Worm (Caenorhabditis elegans): ENCODE results near the gene R07B7.8.
A peak's percentile ranks its signal among the peaks of the same experiment; 100 is the strongest.

Gene R07B7.8

DNA sequence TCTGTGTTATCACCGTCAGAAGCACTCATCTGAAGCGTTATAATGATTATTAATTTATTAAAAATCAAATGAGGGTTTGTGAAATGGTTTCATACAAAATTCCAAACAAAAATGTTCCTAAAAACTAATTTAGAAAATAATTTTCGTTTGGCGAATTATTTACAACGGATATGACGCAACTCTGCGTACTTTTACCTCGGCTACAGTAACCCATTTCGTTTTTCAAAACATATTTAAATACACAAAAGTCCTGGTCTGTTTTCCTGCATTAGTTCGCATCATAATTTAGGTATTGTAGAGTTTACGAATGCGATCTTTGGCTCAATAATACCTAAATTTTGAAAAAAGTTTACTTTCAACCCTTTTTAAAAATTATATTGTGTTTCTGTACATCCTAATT lies 24.4 kb downstream of the R07B7.8 start, which contains the start of gene R07B7.2 (continued):
- TF ChIP-seq snu-23 (GFP tag; optimal IDR thresholded peaks at IDR 0.05): no peak

DNA sequence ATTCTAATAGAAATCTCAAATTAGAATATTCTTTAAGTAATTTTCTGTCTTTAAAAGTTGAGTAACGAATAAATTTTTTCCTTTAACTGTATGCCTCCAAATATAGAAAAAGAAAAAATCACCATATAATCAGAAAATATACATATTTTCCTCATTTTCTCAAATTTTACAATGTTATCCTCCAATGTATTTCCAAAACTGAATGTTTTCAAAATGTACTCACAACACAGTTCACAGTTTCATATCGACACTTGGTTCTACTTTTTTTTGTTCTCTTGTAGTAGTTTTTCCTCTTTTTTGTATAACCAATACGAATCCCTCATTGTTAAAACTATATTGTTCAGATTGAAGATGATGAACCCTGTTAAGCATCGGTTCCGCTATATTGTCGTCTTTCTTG lies 30.5 kb downstream of the R07B7.8 start, which contains the start of gene F10C2.7:
Gene F10C2.7 (plus strand): TSS at position 301 of the 400 bp plus-strand sequence.
- TF ChIP-seq unc-30 (tag; optimal IDR thresholded peaks at IDR 0.05) (no peak), hlh-4 (tag; optimal IDR thresholded peaks at IDR 0.05) (no peak), snpc-4 (tag; optimal IDR thresholded peaks at IDR 0.05) (no peak), mef-2 (tag; optimal IDR thresholded peaks at IDR 0.05) (no peak), mep-1 (tag; optimal IDR thresholded peaks at IDR 0.05) (no peak), unc-62 (GFP tag; optimal IDR thresholded peaks at IDR 0.05) (no peak), pax-3 (tag; optimal IDR thresholded peaks at IDR 0.05) (no peak), sox-4 (tag; optimal IDR thresholded peaks at IDR 0.05) (no peak)

DNA sequence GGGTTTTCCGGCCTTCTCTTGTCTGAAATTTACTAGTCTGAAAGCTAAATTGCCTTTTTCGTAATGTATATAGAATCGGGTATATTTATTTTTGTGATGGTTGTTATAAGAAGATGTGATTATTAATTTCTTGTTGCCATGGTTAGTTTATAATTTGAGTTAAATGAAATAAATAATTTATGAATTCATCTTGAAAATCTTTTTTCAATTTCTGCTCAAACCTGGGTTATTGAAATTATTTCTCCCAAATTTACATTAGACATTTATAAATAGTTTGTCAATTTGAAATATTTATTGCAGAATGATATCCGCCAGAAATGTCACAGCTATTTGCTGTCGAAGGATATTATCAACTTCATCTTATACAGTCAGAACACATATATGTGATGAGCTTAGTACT lies 35.7 kb downstream of the R07B7.8 start, which contains the start of gene dars-2:
Gene dars-2 (plus strand): TSS at position 301 of the 400 bp plus-strand sequence.
- TF ChIP-seq nhr-76 (tag; optimal IDR thresholded peaks at IDR 0.05): no peak
- no peak for TF ChIP-seq nhr-71 (tag; optimal IDR thresholded peaks at IDR 0.05)
- TF ChIP-seq egl-13 (tag; optimal IDR thresholded peaks at IDR 0.05): no peak
- TF ChIP-seq pax-3 (tag; optimal IDR thresholded peaks at IDR 0.05): no peak
- TF ChIP-seq swsn-7 (tag; optimal IDR thresholded peaks at IDR 0.05): no peak
- no peak for TF ChIP-seq ceh-82 (tag; optimal IDR thresholded peaks at IDR 0.05)
- TF ChIP-seq unc-98 (GFP tag; IDR thresholded peaks at IDR 0.05): no peak
- no peak for TF ChIP-seq aha-1 (tag; optimal IDR thresholded peaks at IDR 0.05)
- no peak for TF ChIP-seq efl-3 (GFP tag; optimal IDR thresholded peaks at IDR 0.05)
- no peak for TF ChIP-seq grh-1 (GFP tag; IDR thresholded peaks at IDR 0.05)
- no peak for TF ChIP-seq ztf-11 (tag; optimal IDR thresholded peaks at IDR 0.05)
- no peak for TF ChIP-seq sox-4 (tag; optimal IDR thresholded peaks at IDR 0.05)
- TF ChIP-seq unc-62 (GFP tag; optimal IDR thresholded peaks at IDR 0.05): no peak

DNA sequence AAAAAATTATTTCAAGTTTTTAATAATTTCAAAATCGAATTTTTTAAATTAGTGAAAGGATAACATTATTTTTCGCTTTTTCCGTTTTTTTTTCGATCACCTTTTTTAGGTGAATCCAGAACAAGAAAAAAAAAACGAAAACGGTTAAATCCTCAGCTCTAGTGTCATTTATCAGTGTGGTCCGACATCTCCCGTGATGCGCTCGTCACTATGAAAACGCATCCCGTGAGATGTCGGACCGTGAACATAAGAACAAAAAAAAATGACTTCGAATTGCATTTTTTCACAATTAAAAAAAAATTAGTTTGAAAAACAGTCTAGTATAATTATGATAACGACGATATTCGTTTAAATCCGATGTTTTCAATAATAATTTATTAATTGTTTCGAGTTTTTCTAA lies 36.4 kb downstream of the R07B7.8 start:
- TF ChIP-seq nhr-90 (tag; optimal IDR thresholded peaks at IDR 0.05; ENCODE audit: poor library complexity) (no peak), dsc-1 (tag; optimal IDR thresholded peaks at IDR 0.05) (no peak), F16B12.6 (tag; optimal IDR thresholded peaks at IDR 0.05) (no peak), snpc-4 (tag; optimal IDR thresholded peaks at IDR 0.05) (peak; percentile 56), elt-3 (tag; optimal IDR thresholded peaks at IDR 0.05) (no peak), nhr-28 (tag; optimal IDR thresholded peaks at IDR 0.05) (no peak), jun-1 (tag; optimal IDR thresholded peaks at IDR 0.05) (no peak)

DNA sequence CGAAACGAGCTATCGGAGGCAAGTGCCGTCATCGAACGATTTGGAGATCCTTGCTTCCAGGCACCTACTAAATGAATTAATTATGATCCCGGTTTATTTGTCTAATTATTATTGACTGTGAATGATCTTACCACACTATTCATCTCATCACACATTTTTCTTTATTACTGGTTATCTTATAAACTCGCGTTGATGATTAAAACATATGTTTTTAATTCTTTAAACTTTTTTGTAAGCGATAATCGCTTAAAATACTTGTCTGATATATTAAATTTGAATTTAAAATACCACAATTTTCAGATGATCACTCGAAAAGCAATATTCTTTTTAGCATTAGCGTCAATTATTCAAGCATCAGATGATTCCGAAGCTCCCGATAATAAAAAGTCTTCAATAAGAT lies 39.0 kb downstream of the R07B7.8 start, which contains the start of gene F10C2.5:
Gene F10C2.5 (plus strand): TSS at position 301 of the 400 bp plus-strand sequence.
- TF ChIP-seq hlh-4 (tag; optimal IDR thresholded peaks at IDR 0.05) (no peak), lin-14 (GFP tag; optimal IDR thresholded peaks at IDR 0.05) (no peak), lin-13 (GFP tag; optimal IDR thresholded peaks at IDR 0.05) (no peak), dpl-1 (GFP tag; optimal IDR thresholded peaks at IDR 0.05) (no peak), nhr-85 (tag) (no peak), rnt-1 (tag; optimal IDR thresholded peaks at IDR 0.05) (no peak), skn-1 (tag; optimal IDR thresholded peaks at IDR 0.05) (no peak)

DNA sequence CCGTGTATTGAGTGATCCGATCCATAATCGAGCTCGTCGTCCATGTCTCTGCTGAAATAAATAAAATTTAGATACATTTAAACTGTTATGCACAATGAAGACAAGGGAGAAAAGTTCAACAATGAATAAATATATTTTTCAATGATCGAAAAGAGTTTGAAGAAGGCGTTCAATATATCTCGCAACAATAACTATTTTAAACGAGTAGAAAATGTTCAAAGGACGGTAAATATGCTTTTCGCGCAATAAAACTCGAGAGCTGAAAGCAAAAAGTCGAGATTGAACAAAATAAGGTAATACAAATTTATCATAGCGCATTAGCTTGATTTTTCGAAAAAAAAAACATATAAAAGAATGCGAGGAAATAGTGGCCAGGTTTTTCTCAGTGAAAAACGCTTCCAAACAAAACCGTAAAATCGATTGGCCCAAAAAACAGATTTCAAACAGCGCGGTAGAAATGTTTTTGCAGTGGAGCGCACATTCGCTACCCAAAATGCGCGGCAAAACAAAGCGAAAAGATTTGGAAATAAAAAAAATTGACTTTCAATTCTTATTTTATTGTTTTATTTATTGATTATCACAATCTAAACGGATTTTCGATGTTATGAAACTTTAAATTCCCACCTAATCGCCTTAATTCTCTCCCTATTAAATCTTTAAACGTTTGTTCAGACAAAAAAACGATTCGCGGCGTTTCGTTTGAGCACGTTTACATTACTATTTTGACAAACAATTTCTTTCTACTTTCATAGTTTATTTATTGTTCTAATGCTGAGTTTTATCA lies 43.1 kb downstream of the R07B7.8 start, which contains the start of the genes kup-1 and F10C2.4:
Gene kup-1 (minus strand): TSS at position 51 of the 784 bp plus-strand sequence.
Gene F10C2.4 (plus strand): TSS at position 734 of the 784 bp plus-strand sequence.
- TF ChIP-seq ets-5 (GFP tag; IDR thresholded peaks at IDR 0.05) (no peak), lin-14 (GFP tag; optimal IDR thresholded peaks at IDR 0.05) (no peak), xbp-1 (tag; optimal IDR thresholded peaks at IDR 0.05) (peak; percentile 64), dsc-1 (tag; optimal IDR thresholded peaks at IDR 0.05) (peak; percentile 28), tbx-2 (tag; optimal IDR thresholded peaks at IDR 0.05) (peak; percentile 66), fos-1 (tag; optimal IDR thresholded peaks at IDR 0.05) (no peak), hpl-2 (GFP tag; optimal IDR thresholded peaks at IDR 0.05) (no peak), isw-1 (GFP tag; IDR thresholded peaks at IDR 0.05) (peak; percentile 48), efl-3 (GFP tag; optimal IDR thresholded peaks at IDR 0.05) (no peak), pqm-1 (tag; optimal IDR thresholded peaks at IDR 0.05) (no peak), mab-9 (GFP tag; IDR thresholded peaks at IDR 0.05) (no peak), swsn-7 (tag; optimal IDR thresholded peaks at IDR 0.05) (peak; percentile 54), nhr-237 (tag; optimal IDR thresholded peaks at IDR 0.05) (no peak), ceh-82 (tag; optimal IDR thresholded peaks at IDR 0.05) (peak in 1 of 3 experiments; percentile 63), nhr-19 (GFP tag; conservative IDR thresholded peaks at IDR 0.05) (peak; percentile 48), nhr-85 (tag) (peak; percentile 81), lin-15B (tag; optimal IDR thresholded peaks at IDR 0.05) (peak; percentile 74)
